Worm (Caenorhabditis elegans) whole organism, mixed stage, embryonic: ENCODE results near the gene sri-31.

Experiments
- M03D4.4 ChIP-seq: sonication (generic microtip); optimal IDR thresholded peaks from 2 replicates; lab custom pipeline; 2017; ENCODE audit warnings: mild to moderate bottlenecking, missing genetic modification characterization, missing compliant biosample characterization
- blmp-1 ChIP-seq: fragments of 150-350 bp; optimal IDR thresholded peaks from 2 replicates; lab custom pipeline; 2014; ENCODE audit warnings: missing biosample characterization, missing genetic modification characterization
- lsy-2 ChIP-seq: fragments of 150-350 bp; optimal IDR thresholded peaks from 2 replicates; lab custom pipeline; 2014; ENCODE audit warnings: missing biosample characterization, missing genetic modification characterization
- nhr-12 ChIP-seq: fragments of 150-350 bp; optimal IDR thresholded peaks from 2 replicates; lab custom pipeline; 2014; ENCODE audit warnings: missing biosample characterization, missing genetic modification characterization
- pha-4 ChIP-seq: fragments of 150-350 bp; optimal IDR thresholded peaks from 2 replicates; lab custom pipeline; 2018; ENCODE audit warnings: missing biosample characterization, missing genetic modification reagents, missing genetic modification characterization
- sem-2 ChIP-seq: fragments of 200-800 bp; sonication (Bioruptor generic); optimal IDR thresholded peaks from 2 replicates; lab custom pipeline; 2018; ENCODE audit warnings: mild to moderate bottlenecking, missing genetic modification characterization, missing compliant biosample characterization
- sptf-1 ChIP-seq: sonication (generic microtip); optimal IDR thresholded peaks from 2 replicates; lab custom pipeline; 2017; ENCODE audit warnings: mild to moderate bottlenecking, missing genetic modification characterization, moderate library complexity, missing compliant biosample characterization
- unc-39 ChIP-seq: fragments of 150-350 bp; optimal IDR thresholded peaks from 2 replicates; lab custom pipeline; 2014; ENCODE audit warnings: missing biosample characterization, missing genetic modification characterization
- unc-62 ChIP-seq: fragments of 150-350 bp; optimal IDR thresholded peaks from 2 replicates; lab custom pipeline; 2014; ENCODE audit warnings: missing biosample characterization, missing genetic modification reagents, missing genetic modification characterization
- ztf-11 ChIP-seq: fragments of 150-350 bp; optimal IDR thresholded peaks from 2 replicates; lab custom pipeline; 2014; ENCODE audit warnings: missing biosample characterization, missing genetic modification characterization

DNA sequence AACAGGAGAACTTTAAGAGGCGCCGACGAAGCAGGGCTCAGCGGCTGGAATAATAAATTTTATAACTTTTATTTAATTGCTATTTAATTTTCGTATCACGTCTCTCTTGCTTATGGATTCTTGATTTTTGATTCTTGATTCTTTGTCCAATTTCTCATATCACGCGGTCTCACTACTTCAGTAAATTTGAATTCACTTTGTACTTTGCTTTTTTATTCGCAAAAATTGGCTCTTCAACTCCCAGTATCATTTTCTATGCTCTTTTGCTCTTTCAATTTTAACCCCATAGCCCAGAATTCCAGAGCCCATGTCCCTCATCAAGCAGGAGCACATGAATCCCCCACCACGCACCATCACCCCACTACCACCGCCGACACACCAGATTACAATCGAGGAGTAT is 48.6 kb upstream of the sri-31 start, which contains the start of gene lido-10:
- no peak for TF ChIP-seq unc-39 (tag; lab: Kevin White, UChicago)
- TF ChIP-seq unc-62 (GFP tag; lab: Kevin White, UChicago): no peak
- TF ChIP-seq sem-2 (GFP tag; lab: Kevin White, UChicago): no peak
- TF ChIP-seq blmp-1 (tag; lab: Kevin White, UChicago): no peak
- no peak for TF ChIP-seq M03D4.4 (tag; lab: Kevin White, UChicago)
- TF ChIP-seq pha-4 (tag; lab: Kevin White, UChicago): no peak
- TF ChIP-seq nhr-12: no peak
- no peak for TF ChIP-seq ztf-11 (tag; lab: Kevin White, UChicago)
- TF ChIP-seq sptf-1 (tag; lab: Kevin White, UChicago): no peak
- no peak for TF ChIP-seq lsy-2 (tag; lab: Kevin White, UChicago)
